Fruit fly (Drosophila melanogaster): ENCODE data around the gene Prosbeta6.

Gene Prosbeta6

dm6 chr3L:16634529-16634928 lies 24.3 kb upstream of the Prosbeta6 start (continued):
- TF ChIP-seq CG6854 (GFP tag; optimal IDR thresholded peaks at IDR 0.05) (no peak), CG11902 (GFP tag; optimal IDR thresholded peaks at IDR 0.05) (no peak), topi (GFP tag; optimal IDR thresholded peaks at IDR 0.05) (peak; percentile 34), Sox15 (GFP tag; optimal IDR thresholded peaks at IDR 0.05) (no peak), vri (GFP tag; optimal IDR thresholded peaks at IDR 0.05) (no peak), CG1621 (tag; optimal IDR thresholded peaks at IDR 0.05) (no peak), Eip93F (GFP tag; optimal IDR thresholded peaks at IDR 0.05) (no peak), Hr39 (GFP tag; optimal IDR thresholded peaks at IDR 0.05) (no peak), Eip78C (GFP tag) (peak; percentile 59), CG6808 (GFP tag; optimal IDR thresholded peaks at IDR 0.05) (no peak), fd85E (GFP tag; optimal IDR thresholded peaks at IDR 0.05) (no peak), OdsH (GFP tag; optimal IDR thresholded peaks at IDR 0.05) (no peak), CG11294 (GFP tag; IDR thresholded peaks at IDR 0.05) (no peak), achi (GFP tag; optimal IDR thresholded peaks at IDR 0.05) (peak; percentile 31), Hr38 (GFP tag; optimal IDR thresholded peaks at IDR 0.05) (no peak), fd59A (GFP tag; optimal IDR thresholded peaks at IDR 0.05) (no peak), lz (GFP tag; optimal IDR thresholded peaks at IDR 0.05) (peak; percentile 8), Blimp-1 (GFP tag; optimal IDR thresholded peaks at IDR 0.05) (no peak), CG11762 (GFP tag; optimal IDR thresholded peaks at IDR 0.05; ENCODE audit: insufficient read depth) (peak; percentile 16), CG10669 (GFP tag; optimal IDR thresholded peaks at IDR 0.05) (peak; percentile 23), pdm3 (GFP tag; optimal IDR thresholded peaks at IDR 0.05) (no peak)

- no peak for TF ChIP-seq Sox15 (GFP tag; optimal IDR thresholded peaks at IDR 0.05)
- no peak for TF ChIP-seq CG8119 (GFP tag; IDR thresholded peaks at IDR 0.05)
- no peak for TF ChIP-seq Hr39 (GFP tag; optimal IDR thresholded peaks at IDR 0.05)
Measured at dm6 chr3L:16634091-16634490, 23.9 kb upstream of the Prosbeta6 start.

dm6 chr3L:16631844-16632537 lies 21.8 kb upstream of the Prosbeta6 start:
- TF ChIP-seq Eip75B (GFP tag; optimal IDR thresholded peaks at IDR 0.05) (no peak), Eip78C (GFP tag) (peak; percentile 47), CG6854 (GFP tag; optimal IDR thresholded peaks at IDR 0.05) (no peak), CG11902 (GFP tag; optimal IDR thresholded peaks at IDR 0.05) (no peak), CG11762 (GFP tag; optimal IDR thresholded peaks at IDR 0.05; ENCODE audit: insufficient read depth) (no peak), CG6792 (GFP tag; optimal IDR thresholded peaks at IDR 0.05) (no peak), Sox102F (GFP tag; optimal IDR thresholded peaks at IDR 0.05) (no peak), CG1621 (tag; optimal IDR thresholded peaks at IDR 0.05) (no peak), Ets21C (GFP tag; optimal IDR thresholded peaks at IDR 0.05) (no peak), CG6808 (GFP tag; optimal IDR thresholded peaks at IDR 0.05) (no peak), esn (GFP tag; optimal IDR thresholded peaks at IDR 0.05) (peak; percentile 8), cyc (GFP tag; optimal IDR thresholded peaks at IDR 0.05) (no peak), CG6163 (GFP tag; IDR thresholded peaks at IDR 0.05) (peak; percentile 17; the same call in 1 of the 3 replicates), CG16779 (tag; optimal IDR thresholded peaks at IDR 0.05) (no peak), eg (GFP tag; IDR thresholded peaks at IDR 0.05) (no peak), CG31627 (GFP tag; optimal IDR thresholded peaks at IDR 0.05) (no peak), OdsH (GFP tag; optimal IDR thresholded peaks at IDR 0.05) (no peak), pdm3 (GFP tag; optimal IDR thresholded peaks at IDR 0.05) (no peak), Hr4 (GFP tag; optimal IDR thresholded peaks at IDR 0.05) (no peak), CG6276 (GFP tag; optimal IDR thresholded peaks at IDR 0.05) (no peak), fkh (GFP tag; optimal IDR thresholded peaks at IDR 0.05) (no peak), CG8119 (GFP tag; IDR thresholded peaks at IDR 0.05) (no peak), salr (GFP tag; optimal IDR thresholded peaks at IDR 0.05) (no peak), CG15336 (GFP tag; IDR thresholded peaks at IDR 0.05) (no peak), CG10669 (GFP tag; optimal IDR thresholded peaks at IDR 0.05) (no peak), CG3919 (GFP tag; optimal IDR thresholded peaks at IDR 0.05) (no peak)

Measured in whole organism, prepupa.